Worm (Caenorhabditis elegans): ENCODE measurements around the gene ttbk-7.
"Not testable (repeated sequence)": the region's sequence is repeated elsewhere in the genome, so short reads cannot be mapped to it uniquely, and the experiment has no call there.

The ttbk-7 gene

DNA sequence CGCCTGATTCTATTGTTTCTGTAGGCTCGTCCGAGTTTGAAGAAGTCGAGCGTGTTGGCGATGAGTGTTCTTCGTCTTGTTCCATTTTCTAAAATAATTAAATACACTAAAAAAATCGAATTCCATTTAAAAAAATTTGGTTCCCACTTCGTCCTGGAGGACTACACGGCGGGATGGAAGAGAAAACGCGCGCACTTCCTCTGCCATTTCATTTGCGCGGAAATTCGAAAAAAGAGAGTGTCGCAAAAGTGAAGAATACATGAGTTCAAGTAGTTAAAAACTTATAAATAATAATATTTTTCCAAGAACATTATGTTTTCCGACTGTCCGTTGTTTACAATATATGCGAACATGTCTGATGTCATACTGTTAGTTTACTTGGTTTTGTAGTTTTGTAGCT, 25.7 kb downstream of the ttbk-7 start, which contains the start of gene T07F10.3 (continued):
- TF ChIP-seq jun-1 (tag; optimal IDR thresholded peaks at IDR 0.05), result peak; percentile 22
- no peak for TF ChIP-seq ztf-11 (tag; optimal IDR thresholded peaks at IDR 0.05)
- TF ChIP-seq fkh-10 (GFP tag; optimal IDR thresholded peaks at IDR 0.05), result no peak
- TF ChIP-seq unc-62 (GFP tag; optimal IDR thresholded peaks at IDR 0.05), result no peak
- TF ChIP-seq nhr-67 (tag; optimal IDR thresholded peaks at IDR 0.05), result no peak
- TF ChIP-seq nhr-43 (tag; optimal IDR thresholded peaks at IDR 0.05; ENCODE audit: poor library complexity, severe bottlenecking), result peak; percentile 97
- peak; percentile 66 for TF ChIP-seq hmg-11 (tag; optimal IDR thresholded peaks at IDR 0.05)
- no peak for TF ChIP-seq mml-1 (tag; optimal IDR thresholded peaks at IDR 0.05)
- no peak for TF ChIP-seq fos-1 (tag; optimal IDR thresholded peaks at IDR 0.05)
- TF ChIP-seq ceh-9 (tag; optimal IDR thresholded peaks at IDR 0.05), result no peak
- no peak for TF ChIP-seq nhr-28 (tag; optimal IDR thresholded peaks at IDR 0.05)
- TF ChIP-seq ZK546.5 (tag; optimal IDR thresholded peaks at IDR 0.05), result no peak
- no peak for TF ChIP-seq nhr-11 (tag; optimal IDR thresholded peaks at IDR 0.05)
- TF ChIP-seq nhr-237 (tag; optimal IDR thresholded peaks at IDR 0.05), result no peak
- TF ChIP-seq lsy-12 (tag; optimal IDR thresholded peaks at IDR 0.05), result peak; percentile 89

DNA sequence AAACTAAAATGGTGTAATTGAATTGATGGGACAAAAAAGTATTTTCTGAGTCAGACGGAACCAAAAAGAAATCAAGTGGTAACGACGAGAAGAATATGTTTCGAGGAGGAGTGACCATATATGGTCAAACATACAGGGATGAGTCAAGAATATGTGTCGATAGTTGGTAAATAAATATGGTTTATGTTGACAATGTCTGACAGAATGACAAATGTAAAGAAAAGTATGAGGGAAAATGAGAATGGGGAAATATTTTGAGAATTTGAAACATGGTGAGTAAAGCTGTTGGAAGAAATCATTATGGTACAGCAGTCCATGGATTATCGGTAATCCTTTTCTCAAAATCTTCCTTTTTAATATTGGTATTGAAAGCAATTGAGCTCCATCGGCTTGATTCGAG, 27.7 kb downstream of the ttbk-7 start, which contains the start of gene nspg-1:
nspg-1 (minus strand) TSS at position 101 of the 400 bp plus-strand sequence.
- TF ChIP-seq nhr-28 (tag; optimal IDR thresholded peaks at IDR 0.05) (no peak), unc-62 (GFP tag; optimal IDR thresholded peaks at IDR 0.05) (no peak), pha-4 (tag; optimal IDR thresholded peaks at IDR 0.05) (peak; percentile 49)

DNA sequence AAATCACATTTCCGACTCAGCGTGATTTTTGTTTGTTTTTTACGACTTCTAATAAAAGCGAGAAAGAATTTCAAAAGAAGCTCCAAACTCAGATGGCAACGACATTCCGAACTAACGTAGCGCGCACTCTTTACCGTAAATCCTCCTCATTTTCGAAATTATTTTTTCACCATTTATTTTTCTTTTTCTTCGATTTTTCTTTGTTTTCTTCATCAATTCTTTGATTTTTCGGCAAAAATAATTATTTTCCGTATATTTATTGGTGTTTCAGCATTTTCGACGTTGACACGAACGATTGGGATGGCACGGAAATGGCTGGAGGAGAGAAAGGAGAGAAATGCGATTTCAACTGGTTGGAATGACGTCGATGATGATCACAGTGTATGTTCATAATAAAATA, 30.1 kb downstream of the ttbk-7 start, which contains the start of gene T07F10.5:
T07F10.5 (plus strand) TSS at position 301 of the 400 bp plus-strand sequence.
- not testable (repeated sequence) for TF ChIP-seq fkh-2, nhr-77, ceh-9 (tag; optimal IDR thresholded peaks at IDR 0.05)

DNA sequence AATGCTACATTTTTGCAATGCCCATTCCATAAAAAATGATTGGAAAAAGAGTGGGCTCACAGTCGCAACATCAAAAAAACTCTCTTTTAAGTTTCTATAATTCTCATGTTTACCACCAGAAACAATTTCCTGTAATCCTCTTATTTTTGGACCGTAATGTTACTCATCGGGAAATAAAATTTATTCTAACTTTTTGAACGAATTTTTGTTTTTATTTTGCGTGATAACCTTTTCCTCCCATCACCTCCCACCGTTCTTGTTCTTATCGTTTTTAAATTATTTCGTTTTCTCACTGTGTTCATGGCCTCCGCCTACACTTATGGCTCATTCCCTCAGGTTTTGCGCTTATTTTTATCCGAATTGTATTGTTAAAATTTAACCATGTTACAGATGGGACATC, 36.5 kb downstream of the ttbk-7 start, which contains the start of gene anp-1:
anp-1 (plus strand) TSS at position 301 of the 400 bp plus-strand sequence.
- TF ChIP-seq fkh-10 (GFP tag; optimal IDR thresholded peaks at IDR 0.05), result no peak
- no peak for TF ChIP-seq ceh-82 (tag; optimal IDR thresholded peaks at IDR 0.05)
- TF ChIP-seq daf-12 (tag; optimal IDR thresholded peaks at IDR 0.05), result no peak
- TF ChIP-seq nhr-77 (tag; optimal IDR thresholded peaks at IDR 0.05), result no peak
- no peak for TF ChIP-seq nhr-12 (tag; optimal IDR thresholded peaks at IDR 0.05)
- TF ChIP-seq fkh-2 (tag; optimal IDR thresholded peaks at IDR 0.05), result no peak
- no peak for TF ChIP-seq elt-2 (tag; optimal IDR thresholded peaks at IDR 0.05)
- no peak for TF ChIP-seq nhr-76 (tag; optimal IDR thresholded peaks at IDR 0.05)
- no peak for TF ChIP-seq elt-1 (tag; optimal IDR thresholded peaks at IDR 0.05)
- no peak for TF ChIP-seq unc-39 (tag; optimal IDR thresholded peaks at IDR 0.05)
- no peak for TF ChIP-seq ceh-28 (tag; optimal IDR thresholded peaks at IDR 0.05)
- TF ChIP-seq pha-4 (tag; optimal IDR thresholded peaks at IDR 0.05), result no peak
- no peak for TF ChIP-seq ZK546.5 (tag; optimal IDR thresholded peaks at IDR 0.05)
- no peak for TF ChIP-seq mml-1 (tag; optimal IDR thresholded peaks at IDR 0.05)
- no peak for TF ChIP-seq egl-5 (tag; optimal IDR thresholded peaks at IDR 0.05)
- no peak for TF ChIP-seq ztf-11 (tag; optimal IDR thresholded peaks at IDR 0.05)
- no peak for TF ChIP-seq skn-1 (tag; optimal IDR thresholded peaks at IDR 0.05)

DNA sequence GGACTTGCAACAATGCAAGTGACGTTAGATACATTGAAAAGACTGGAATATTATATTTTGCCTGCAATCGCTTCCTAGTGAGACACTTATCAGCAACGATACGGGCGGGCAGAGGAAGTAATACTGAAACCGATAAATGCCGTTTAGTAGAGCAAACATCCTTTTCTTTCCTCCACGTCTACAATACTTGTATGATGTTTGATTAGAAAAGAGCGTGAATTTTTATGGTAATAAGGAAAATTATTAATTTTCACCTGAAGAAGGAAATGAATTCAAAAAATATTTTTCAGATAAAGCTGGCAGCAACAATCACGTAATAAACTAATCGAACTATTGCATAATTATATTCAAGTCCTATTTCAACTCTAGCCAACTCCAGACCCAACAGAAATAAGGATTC, 40.9 kb downstream of the ttbk-7 start, which contains the start of gene C44H9.7:
C44H9.7 (minus strand) TSS at position 101 of the 400 bp plus-strand sequence.
- TF ChIP-seq elt-2 (tag; optimal IDR thresholded peaks at IDR 0.05) (peak; percentile 7), mml-1 (tag; optimal IDR thresholded peaks at IDR 0.05) (no peak)

DNA sequence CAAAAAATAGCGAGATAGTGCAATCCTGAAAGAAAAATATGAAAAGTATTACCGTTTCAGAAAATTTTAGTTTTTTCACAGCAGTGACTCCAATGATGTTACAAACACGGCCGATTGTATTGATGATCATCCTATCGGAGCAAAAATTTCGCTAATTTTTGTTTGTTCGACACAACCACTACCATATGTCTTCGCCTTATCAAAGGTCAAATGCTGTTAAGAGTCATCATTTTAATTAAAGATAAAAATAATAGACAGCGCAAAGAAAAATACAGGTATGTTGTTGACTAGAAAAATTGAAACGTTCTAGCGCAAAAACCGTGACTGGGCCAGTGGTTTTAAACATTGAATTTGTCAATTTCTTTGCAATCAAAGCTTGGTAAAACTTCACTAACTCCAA, 43.3 kb downstream of the ttbk-7 start:
- TF ChIP-seq pqm-1 (tag; optimal IDR thresholded peaks at IDR 0.05), result peak; percentile 69
- TF ChIP-seq elt-2 (tag; optimal IDR thresholded peaks at IDR 0.05), result peak; percentile 58
- TF ChIP-seq sea-2 (GFP tag; optimal IDR thresholded peaks at IDR 0.05), result no peak
- peak; percentile 13 for TF ChIP-seq jun-1 (tag; optimal IDR thresholded peaks at IDR 0.05)
- TF ChIP-seq fkh-10 (GFP tag; optimal IDR thresholded peaks at IDR 0.05), result no peak

DNA sequence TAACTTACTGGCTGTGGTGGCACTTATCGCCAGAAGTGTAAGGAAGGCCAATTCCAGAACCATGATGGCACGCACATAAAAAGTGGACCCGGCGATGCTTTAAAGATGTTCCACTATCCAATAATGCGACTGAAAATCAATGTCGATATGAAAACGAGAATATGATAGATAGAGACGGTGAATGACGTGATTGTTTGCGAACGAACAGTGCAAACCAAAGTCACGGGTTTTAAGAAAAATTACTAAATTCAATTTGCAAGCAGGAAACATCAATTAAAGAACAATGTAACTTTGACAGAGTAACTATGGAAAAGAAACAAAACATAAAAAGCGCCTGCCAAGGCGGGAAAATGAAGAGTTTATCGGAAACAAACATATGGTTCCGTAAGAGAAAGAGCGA, 45.9 kb downstream of the ttbk-7 start, which contains the start of gene C44H9.5:
C44H9.5 (minus strand) TSS at position 129 of the 400 bp plus-strand sequence.
- TF ChIP-seq nfya-1 (tag; optimal IDR thresholded peaks at IDR 0.05; ENCODE audit: insufficient read depth) (no peak), egl-5 (tag; optimal IDR thresholded peaks at IDR 0.05) (no peak), pqm-1 (tag; optimal IDR thresholded peaks at IDR 0.05) (peak; percentile 66), elt-2 (tag; optimal IDR thresholded peaks at IDR 0.05) (peak; percentile 49)

All from whole organism, L3 larva.